Worm (Caenorhabditis elegans): ENCODE measurements around the gene F09E10.6.

The F09E10.6 gene

DNA sequence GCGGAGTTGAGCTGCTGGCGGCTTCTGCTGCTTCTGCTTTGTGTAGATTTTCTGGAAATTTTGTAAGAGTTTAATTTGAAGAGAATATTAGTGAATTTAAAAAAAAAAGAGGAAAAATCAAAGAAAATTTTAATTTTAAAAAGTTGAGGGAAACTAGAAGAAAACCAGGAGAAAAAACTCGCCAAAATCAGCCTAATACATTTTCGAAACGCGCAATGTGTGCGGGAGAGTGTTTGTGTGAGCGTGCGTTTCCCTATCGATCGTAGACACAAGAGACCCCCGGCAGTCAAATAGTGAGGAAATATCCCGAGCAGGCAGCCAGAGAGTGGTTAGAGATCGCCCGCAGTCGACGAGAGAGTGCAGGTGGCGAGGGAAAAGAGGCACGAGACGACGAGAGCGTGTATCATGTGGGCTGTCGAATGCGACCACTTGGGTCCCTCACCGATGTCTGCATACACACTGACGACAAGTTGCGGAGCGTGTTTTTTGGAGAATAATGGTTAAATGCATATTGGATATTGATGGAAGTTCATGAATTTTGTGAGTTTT lies 50.8 kb downstream of the F09E10.6 start, which contains the start of gene zfp-3:
zfp-3 (minus strand) TSS at position 51 of the 549 bp plus-strand sequence.
- TF ChIP-seq lin-14 (GFP tag; optimal IDR thresholded peaks at IDR 0.05) (peak; percentile 99), hlh-17 (GFP tag; optimal IDR thresholded peaks at IDR 0.05; ENCODE audit: borderline replicate concordance) (no peak), Y116A8C.19 (tag; optimal IDR thresholded peaks at IDR 0.05; ENCODE audit: borderline replicate concordance) (no peak), lin-35 (GFP tag; optimal IDR thresholded peaks at IDR 0.05) (peak; percentile 86 to 90), alr-1 (tag; optimal IDR thresholded peaks at IDR 0.05; ENCODE audit: borderline replicate concordance) (no peak), C34B4.2 (tag; optimal IDR thresholded peaks at IDR 0.05) (no peak), lsy-2 (tag; optimal IDR thresholded peaks at IDR 0.05) (peak; percentile 89 to 93), isw-1 (GFP tag; IDR thresholded peaks at IDR 0.05) (peak; percentile 91), mep-1 (tag; optimal IDR thresholded peaks at IDR 0.05) (peak; percentile 95), swsn-7 (tag; optimal IDR thresholded peaks at IDR 0.05) (peak; percentile 98), skn-1 (tag; optimal IDR thresholded peaks at IDR 0.05) (peak; percentile 99), ztf-11 (tag; optimal IDR thresholded peaks at IDR 0.05) (peak in 1 of 2 experiments; percentile 86), elt-2 (tag; optimal IDR thresholded peaks at IDR 0.05) (peak; percentile 82), fos-1 (tag; optimal IDR thresholded peaks at IDR 0.05) (peak; percentile 95), lin-15B (tag; optimal IDR thresholded peaks at IDR 0.05) (peak; percentile 41), sox-4 (tag; optimal IDR thresholded peaks at IDR 0.05) (peak; percentile 85), sptf-1 (tag; optimal IDR thresholded peaks at IDR 0.05) (no peak), ceh-8 (GFP tag; optimal IDR thresholded peaks at IDR 0.05) (peak; percentile 88), unc-30 (tag; optimal IDR thresholded peaks at IDR 0.05) (no peak), nhr-28 (tag; optimal IDR thresholded peaks at IDR 0.05) (no peak), fkh-8 (tag; optimal IDR thresholded peaks at IDR 0.05) (peak; percentile 98), nhr-71 (tag; optimal IDR thresholded peaks at IDR 0.05) (peak; percentile 99), egl-13 (tag; optimal IDR thresholded peaks at IDR 0.05) (peak; percentile 91), nhr-85 (tag) (peak; percentile 97), zag-1 (tag; optimal IDR thresholded peaks at IDR 0.05) (peak; percentile 42), sup-37 (GFP tag; optimal IDR thresholded peaks at IDR 0.05) (peak; percentile 76), vab-15 (tag; optimal IDR thresholded peaks at IDR 0.05) (peak; percentile 58), dpl-1 (GFP tag; optimal IDR thresholded peaks at IDR 0.05) (peak; percentile 72 to 77 (median 73)), C16A3.4 (tag; optimal IDR thresholded peaks at IDR 0.05) (peak; percentile 92), ces-1 (GFP tag; optimal IDR thresholded peaks at IDR 0.05) (peak; percentile 16), ama-1 (optimal IDR thresholded peaks at IDR 0.05) (peak; percentile 58), grh-1 (GFP tag; IDR thresholded peaks at IDR 0.05) (peak; percentile 91), nhr-20 (tag; optimal IDR thresholded peaks at IDR 0.05) (peak; percentile 99), efl-1 (optimal IDR thresholded peaks at IDR 0.05) (peak; percentile 85 to 96), efl-1 (GFP tag; optimal IDR thresholded peaks at IDR 0.05 in 1 of 2) (peak; percentile 66 to 97), F16B12.6 (tag; optimal IDR thresholded peaks at IDR 0.05) (peak; percentile 96), ceh-63 (GFP tag; optimal IDR thresholded peaks at IDR 0.05) (no peak), nhr-77 (tag; optimal IDR thresholded peaks at IDR 0.05) (peak; percentile 95), nhr-84 (tag; optimal IDR thresholded peaks at IDR 0.05) (no peak), rnt-1 (tag; optimal IDR thresholded peaks at IDR 0.05) (peak; percentile 95), mdl-1 (tag; optimal IDR thresholded peaks at IDR 0.05) (peak; percentile 87 to 98), dsc-1 (tag; optimal IDR thresholded peaks at IDR 0.05) (peak; percentile 95), lin-13 (GFP tag; optimal IDR thresholded peaks at IDR 0.05) (peak; percentile 93), fkh-10 (GFP tag; optimal IDR thresholded peaks at IDR 0.05) (peak; percentile 86), pag-3 (tag; optimal IDR thresholded peaks at IDR 0.05; ENCODE audit: borderline replicate concordance, insufficient read depth) (no peak), aly-2 (tag; optimal IDR thresholded peaks at IDR 0.05) (peak; percentile 89), fkh-4 (tag; optimal IDR thresholded peaks at IDR 0.05; ENCODE audit: borderline replicate concordance) (peak; percentile 35), unc-62 (GFP tag; optimal IDR thresholded peaks at IDR 0.05) (peak; percentile 59), nhr-11 (tag; optimal IDR thresholded peaks at IDR 0.05) (peak; percentile 83), snu-23 (GFP tag; optimal IDR thresholded peaks at IDR 0.05) (peak; percentile 99), irx-1 (tag; optimal IDR thresholded peaks at IDR 0.05) (peak; percentile 88), unc-86 (tag; optimal IDR thresholded peaks at IDR 0.05) (peak; percentile 96)
